Worm (Caenorhabditis elegans) whole organism, L2 larva: Measurements from ENCODE around the gene smrd-1.

Source experiments
- C34F6.9 ChIP-seq: fragments of 150-350 bp; optimal IDR thresholded peaks from 2 replicates; lab custom pipeline; 2014; ENCODE audit warnings: missing biosample characterization, missing genetic modification characterization
- F13H6.1 ChIP-seq: sonication (generic microtip); optimal IDR thresholded peaks from 2 replicates; lab custom pipeline; 2016; ENCODE audit warnings: missing genetic modification characterization, missing compliant biosample characterization
- R02D3.7 ChIP-seq: fragments of 150-350 bp; optimal IDR thresholded peaks from 2 replicates; lab custom pipeline; 2014; ENCODE audit warnings: missing biosample characterization, missing genetic modification characterization
- Y55F3AM.14 ChIP-seq: fragments of 200-800 bp; sonication (Bioruptor generic); optimal IDR thresholded peaks from 2 replicates; lab custom pipeline; 2018; ENCODE audit warnings: mild to moderate bottlenecking, missing genetic modification characterization, missing compliant biosample characterization
- ZK546.5 ChIP-seq: sonication (generic microtip); optimal IDR thresholded peaks from 2 replicates; lab custom pipeline; 2017; ENCODE audit warnings: missing biosample characterization, missing genetic modification characterization
- aly-2 ChIP-seq: fragments of 150-350 bp; optimal IDR thresholded peaks from 2 replicates; lab custom pipeline; 2014; ENCODE audit warnings: missing biosample characterization, missing genetic modification characterization
- ama-1 ChIP-seq: fragments of 150-350 bp; optimal IDR thresholded peaks from 2 replicates; lab custom pipeline; 2018; ENCODE audit warnings: inconsistent platforms
- blmp-1 ChIP-seq: sonication (generic microtip); optimal IDR thresholded peaks from 2 replicates; lab custom pipeline; 2017; ENCODE audit warnings: missing genetic modification characterization, mild to moderate bottlenecking, missing compliant biosample characterization, antibody characterized with exemption, moderate library complexity; ENCODE audit not compliant: insufficient read depth
- ceh-16 ChIP-seq: fragments of 150-350 bp; optimal IDR thresholded peaks from 2 replicates; lab custom pipeline; 2014; ENCODE audit warnings: missing biosample characterization, missing genetic modification characterization
- ceh-82 ChIP-seq: fragments of 150-350 bp; optimal IDR thresholded peaks from 2 replicates; lab custom pipeline; 2014; ENCODE audit warnings: missing biosample characterization, missing genetic modification characterization
- crh-2 ChIP-seq: sonication (generic microtip); optimal IDR thresholded peaks from 2 replicates; lab custom pipeline; 2017; ENCODE audit warnings: missing biosample characterization, missing genetic modification characterization
- dmd-4 ChIP-seq: sonication (generic microtip); optimal IDR thresholded peaks from 2 replicates; lab custom pipeline; 2017; ENCODE audit warnings: missing biosample characterization, missing genetic modification characterization
- egl-27 ChIP-seq: sonication (generic microtip); optimal IDR thresholded peaks from 3 replicates; lab custom pipeline; 2017; ENCODE audit warnings: missing biosample characterization, missing genetic modification reagents, missing genetic modification characterization
- elt-1 ChIP-seq: fragments of 150-350 bp; optimal IDR thresholded peaks from 2 replicates; lab custom pipeline; 2014; ENCODE audit warnings: missing biosample characterization, missing genetic modification characterization
- elt-3 ChIP-seq: sonication (generic microtip); optimal IDR thresholded peaks from 2 replicates; lab custom pipeline; 2017; ENCODE audit warnings: missing biosample characterization, missing genetic modification characterization
- fos-1 ChIP-seq: fragments of 150-350 bp; optimal IDR thresholded peaks from 2 replicates; lab custom pipeline; 2014; ENCODE audit warnings: missing biosample characterization, missing genetic modification characterization
- gmeb-1 ChIP-seq: fragments of 150-350 bp; optimal IDR thresholded peaks from 2 replicates; lab custom pipeline; 2014; ENCODE audit warnings: missing biosample characterization, missing genetic modification characterization
- lin-11 ChIP-seq: fragments of 150-350 bp; sonication (generic microtip); optimal IDR thresholded peaks from 2 replicates; lab custom pipeline; 2014; ENCODE audit warnings: missing biosample characterization, missing genetic modification characterization, inconsistent platforms, mixed read lengths
- lin-13 ChIP-seq: fragments of 150-350 bp; optimal IDR thresholded peaks from 2 replicates; lab custom pipeline; 2014; ENCODE audit warnings: missing biosample characterization, missing genetic modification reagents, missing genetic modification characterization
- lin-39 ChIP-seq: fragments of 150-350 bp; optimal IDR thresholded peaks from 2 replicates; lab custom pipeline; 2014; ENCODE audit warnings: missing biosample characterization, missing genetic modification reagents, missing genetic modification characterization
- lsy-2 ChIP-seq, 2 experiments: fragments of 150-350 bp in 1 of 2; sonication (generic microtip) in 1 of 2; optimal IDR thresholded peaks; 2 replicates each; lab custom pipeline; 2014 to 2017; ENCODE audit warnings: missing biosample characterization in 2 of 2, missing genetic modification characterization in 2 of 2
- mab-5 ChIP-seq: fragments of 150-350 bp; optimal IDR thresholded peaks from 2 replicates; lab custom pipeline; 2014; ENCODE audit warnings: missing biosample characterization, missing genetic modification characterization
- mbf-1 ChIP-seq: sonication (generic microtip); optimal IDR thresholded peaks from 2 replicates; lab custom pipeline; 2017; ENCODE audit warnings: missing biosample characterization, missing genetic modification characterization
- mdl-1 ChIP-seq, 2 experiments: fragments of 150-350 bp in 1 of 2; sonication (generic microtip) in 1 of 2; optimal IDR thresholded peaks; 2 replicates each; lab custom pipeline; 2017; ENCODE audit warnings: missing biosample characterization in 2 of 2, missing genetic modification characterization in 2 of 2
- nhr-10 ChIP-seq: sonication (generic microtip); optimal IDR thresholded peaks from 2 replicates; lab custom pipeline; 2017; ENCODE audit warnings: missing biosample characterization, missing genetic modification characterization
- nhr-11 ChIP-seq: fragments of 150-350 bp; optimal IDR thresholded peaks from 2 replicates; lab custom pipeline; 2014; ENCODE audit warnings: missing biosample characterization, missing genetic modification characterization
- nhr-12 ChIP-seq: fragments of 150-350 bp; optimal IDR thresholded peaks from 2 replicates; lab custom pipeline; 2014; ENCODE audit warnings: missing biosample characterization, missing genetic modification characterization
- nhr-129 ChIP-seq: fragments of 150-350 bp; optimal IDR thresholded peaks from 2 replicates; lab custom pipeline; 2014; ENCODE audit warnings: missing biosample characterization, missing genetic modification characterization
- nhr-21 ChIP-seq: fragments of 150-350 bp; optimal IDR thresholded peaks from 2 replicates; lab custom pipeline; 2014; ENCODE audit warnings: missing biosample characterization, missing genetic modification characterization
- nhr-23 ChIP-seq: fragments of 150-350 bp; optimal IDR thresholded peaks from 2 replicates; lab custom pipeline; 2014; ENCODE audit warnings: missing biosample characterization, missing genetic modification reagents, missing genetic modification characterization
- nhr-237 ChIP-seq: fragments of 150-350 bp; optimal IDR thresholded peaks from 2 replicates; lab custom pipeline; 2014; ENCODE audit warnings: missing biosample characterization, missing genetic modification characterization
- nhr-25 ChIP-seq: fragments of 150-350 bp; sonication (generic microtip); optimal IDR thresholded peaks from 3 replicates; lab custom pipeline; 2014; ENCODE audit warnings: missing biosample characterization, missing genetic modification characterization
- nhr-6 ChIP-seq: fragments of 150-350 bp; optimal IDR thresholded peaks from 2 replicates; lab custom pipeline; 2014; ENCODE audit warnings: missing biosample characterization, missing genetic modification characterization
- nhr-77 ChIP-seq: fragments of 150-350 bp; optimal IDR thresholded peaks from 2 replicates; lab custom pipeline; 2014; ENCODE audit warnings: missing biosample characterization, missing genetic modification characterization
- peb-1 ChIP-seq: fragments of 150-350 bp; optimal IDR thresholded peaks from 2 replicates; lab custom pipeline; 2014; ENCODE audit warnings: missing biosample characterization, missing genetic modification characterization
- sem-4 ChIP-seq: fragments of 150-350 bp; optimal IDR thresholded peaks from 2 replicates; lab custom pipeline; 2014; ENCODE audit warnings: missing biosample characterization, missing genetic modification reagents, missing genetic modification characterization
- skn-1 ChIP-seq: sonication (generic microtip); optimal IDR thresholded peaks from 2 replicates; lab custom pipeline; 2017; ENCODE audit warnings: missing biosample characterization, missing genetic modification characterization
- sma-3 ChIP-seq: sonication (generic microtip); optimal IDR thresholded peaks from 2 replicates; lab custom pipeline; 2016; ENCODE audit warnings: missing genetic modification reagents, missing genetic modification characterization, missing compliant biosample characterization
- sma-9 ChIP-seq, 2 experiments: fragments of 150-350 bp in 1 of 2; sonication (generic microtip) in 1 of 2; optimal IDR thresholded peaks; 2 replicates each; lab custom pipeline; 2014 to 2016; ENCODE audit warnings: missing genetic modification characterization in 2 of 2, mild to moderate bottlenecking in 1 of 2, missing biosample characterization in 1 of 2, missing compliant biosample characterization in 1 of 2, missing genetic modification reagents in 1 of 2, moderate library complexity in 1 of 2
- snpc-4 ChIP-seq: fragments of 150-350 bp; optimal IDR thresholded peaks from 2 replicates; lab custom pipeline; 2014; ENCODE audit warnings: missing biosample characterization, missing genetic modification characterization
- unc-39 ChIP-seq: fragments of 150-350 bp; optimal IDR thresholded peaks from 2 replicates; lab custom pipeline; 2014; ENCODE audit warnings: missing biosample characterization, missing genetic modification characterization
- unc-55 ChIP-seq: fragments of 150-350 bp; sonication (generic microtip); optimal IDR thresholded peaks from 3 replicates; lab custom pipeline; 2014; ENCODE audit warnings: missing biosample characterization, missing genetic modification reagents, missing genetic modification characterization
- unc-62 ChIP-seq: fragments of 150-350 bp; optimal IDR thresholded peaks from 2 replicates; lab custom pipeline; 2014; ENCODE audit warnings: missing biosample characterization, missing genetic modification reagents, missing genetic modification characterization
- zag-1 ChIP-seq: fragments of 150-350 bp; optimal IDR thresholded peaks from 2 replicates; lab custom pipeline; 2014; ENCODE audit warnings: missing biosample characterization, missing genetic modification characterization
- ztf-1 ChIP-seq: fragments of 200-800 bp; sonication (Bioruptor generic); conservative IDR thresholded peaks from 2 replicates; pipeline ENCODE4 v1.3.6; 2022; ENCODE audit warnings: missing genetic modification characterization, missing compliant biosample characterization
- ztf-11 ChIP-seq: sonication (generic microtip); optimal IDR thresholded peaks from 2 replicates; lab custom pipeline; 2017; ENCODE audit warnings: missing biosample characterization, missing genetic modification characterization
- ztf-4 ChIP-seq: fragments of 150-350 bp; optimal IDR thresholded peaks from 2 replicates; lab custom pipeline; 2014; ENCODE audit warnings: missing biosample characterization, missing genetic modification characterization

The smrd-1 gene

DNA sequence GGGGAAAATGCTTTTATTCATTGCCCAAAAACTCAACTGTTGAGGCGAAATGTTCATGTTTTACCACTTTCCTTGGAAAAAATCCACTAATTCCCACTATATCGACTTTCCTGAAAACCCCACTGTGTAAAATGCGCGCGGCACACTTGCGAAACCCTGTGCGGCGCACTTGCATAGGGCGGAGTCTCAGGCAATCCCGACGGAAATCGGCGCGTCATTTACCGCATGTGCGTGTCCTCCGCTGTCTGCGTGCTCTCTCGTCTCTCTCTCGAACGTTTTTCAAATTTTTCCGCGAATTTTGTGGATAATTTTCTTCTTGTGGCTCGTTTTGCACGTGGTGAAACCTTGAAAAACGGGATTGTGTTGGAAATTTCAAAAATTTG lies 25.4 kb upstream of the smrd-1 start, which contains the start of gene atx-2 (continued):
- peak; percentile 35 for TF ChIP-seq ztf-11
- TF ChIP-seq ZK546.5 (tag; lab: Kevin White, UChicago) = no peak
- TF ChIP-seq lsy-2 (tag; optimal IDR thresholded peaks at IDR 0.05; lab: Kevin White, UChicago) = peak; percentile 68 to 81
- TF ChIP-seq elt-1 (tag; lab: Kevin White, UChicago) = no peak
- TF ChIP-seq nhr-237 = no peak
- TF ChIP-seq lin-13 (GFP tag; lab: Kevin White, UChicago) = peak; percentile 82
- TF ChIP-seq ztf-1 (GFP tag; lab: Robert Waterston, UW) = no peak
- peak; percentile 27 for TF ChIP-seq snpc-4
- no peak for TF ChIP-seq nhr-77 (tag; lab: Kevin White, UChicago)
- no peak for TF ChIP-seq mbf-1 (tag; lab: Kevin White, UChicago)
- no peak for TF ChIP-seq elt-3 (tag; lab: Kevin White, UChicago)
- TF ChIP-seq peb-1 (tag; lab: Kevin White, UChicago) = no peak
- peak; percentile 91 for TF ChIP-seq unc-55 (GFP tag; lab: Kevin White, UChicago)
- TF ChIP-seq aly-2 (tag; lab: Kevin White, UChicago) = no peak
- peak; percentile 48 for TF ChIP-seq nhr-21
- TF ChIP-seq nhr-129 (tag; lab: Kevin White, UChicago) = peak; percentile 81
- TF ChIP-seq crh-2 (tag; lab: Kevin White, UChicago) = peak; percentile 77
- peak; percentile 81 for TF ChIP-seq gmeb-1 (tag; lab: Kevin White, UChicago)
- peak; percentile 16 for TF ChIP-seq ceh-16 (tag; lab: Kevin White, UChicago)
- TF ChIP-seq sem-4 (tag; lab: Kevin White, UChicago) = peak; percentile 73
- peak; percentile 22 for TF ChIP-seq skn-1 (tag; lab: Kevin White, UChicago)
- TF ChIP-seq, all 48 proteins: peak for 28

- TF ChIP-seq ama-1 (lab: Kevin White, UChicago) = no peak
- TF ChIP-seq elt-1 (tag; lab: Kevin White, UChicago) = no peak
- no peak for TF ChIP-seq aly-2 (tag; lab: Kevin White, UChicago)
- no peak for TF ChIP-seq unc-39 (tag; lab: Kevin White, UChicago)
- peak; percentile 57 for TF ChIP-seq egl-27
- peak; percentile 90 for TF ChIP-seq sma-9 (GFP tag; optimal IDR thresholded peaks at IDR 0.05; lab: Kevin White, UChicago)
- no peak for TF ChIP-seq sma-9 (tag; optimal IDR thresholded peaks at IDR 0.05; lab: Kevin White, UChicago)
- TF ChIP-seq dmd-4 (tag; lab: Kevin White, UChicago) = no peak
- no peak for TF ChIP-seq nhr-10 (tag; lab: Kevin White, UChicago)
- TF ChIP-seq nhr-25 (tag; lab: Kevin White, UChicago) = no peak
- peak; percentile 58 for TF ChIP-seq ZK546.5 (tag; lab: Kevin White, UChicago)
- TF ChIP-seq nhr-6 (tag; lab: Kevin White, UChicago) = peak; percentile 83
- TF ChIP-seq ceh-16 (tag; lab: Kevin White, UChicago) = no peak
- peak; percentile 77 for TF ChIP-seq F13H6.1 (tag; lab: Kevin White, UChicago)
- TF ChIP-seq lsy-2 (tag; optimal IDR thresholded peaks at IDR 0.05; lab: Kevin White, UChicago) = peak; percentile 70 to 93
- no peak for TF ChIP-seq lin-13 (GFP tag; lab: Kevin White, UChicago)
- TF ChIP-seq fos-1 (tag; lab: Kevin White, UChicago) = peak; percentile 80
- TF ChIP-seq C34F6.9 (tag; lab: Kevin White, UChicago) = peak; percentile 97
- peak; percentile 1 to 4 for TF ChIP-seq mdl-1 (tag; optimal IDR thresholded peaks at IDR 0.05; lab: Kevin White, UChicago)
- no peak for TF ChIP-seq unc-62 (GFP tag; lab: Kevin White, UChicago)
- peak; percentile 81 for TF ChIP-seq nhr-21
- peak; percentile 88 for TF ChIP-seq mab-5 (tag; lab: Kevin White, UChicago)
- no peak for TF ChIP-seq ztf-1 (GFP tag; lab: Robert Waterston, UW)
- no peak for TF ChIP-seq lin-11 (tag; lab: Kevin White, UChicago)
- no peak for TF ChIP-seq lin-39 (tag; lab: Kevin White, UChicago)
- peak; percentile 95 for TF ChIP-seq crh-2 (tag; lab: Kevin White, UChicago)
- no peak for TF ChIP-seq Y55F3AM.14
- peak; percentile 96 for TF ChIP-seq sma-3 (GFP tag; lab: Kevin White, UChicago)
- TF ChIP-seq unc-55 (GFP tag; lab: Kevin White, UChicago) = peak; percentile 96
- no peak for TF ChIP-seq ztf-4
- TF ChIP-seq zag-1 = peak; percentile 48
- TF ChIP-seq nhr-237 = peak; percentile 46
- TF ChIP-seq nhr-11 (tag; lab: Kevin White, UChicago) = peak; percentile 11
- peak; percentile 84 for TF ChIP-seq gmeb-1 (tag; lab: Kevin White, UChicago)
- no peak for TF ChIP-seq ceh-82 (tag; lab: Kevin White, UChicago)
- no peak for TF ChIP-seq mbf-1 (tag; lab: Kevin White, UChicago)
- peak; percentile 81 for TF ChIP-seq nhr-129 (tag; lab: Kevin White, UChicago)
- TF ChIP-seq R02D3.7 (tag; lab: Kevin White, UChicago) = peak; percentile 41
- peak; percentile 41 for TF ChIP-seq nhr-77 (tag; lab: Kevin White, UChicago)
- no peak for TF ChIP-seq elt-3 (tag; lab: Kevin White, UChicago)
- no peak for TF ChIP-seq nhr-12 (tag; lab: Kevin White, UChicago)
- TF ChIP-seq skn-1 (tag; lab: Kevin White, UChicago) = peak; percentile 95
- TF ChIP-seq nhr-23 (tag; lab: Kevin White, UChicago) = no peak
- TF ChIP-seq sem-4 (tag; lab: Kevin White, UChicago) = peak; percentile 82
- no peak for TF ChIP-seq ztf-11
- TF ChIP-seq snpc-4 = peak; percentile 50
- peak; percentile 24 for TF ChIP-seq blmp-1
Measured at ce11 chrIII:10460427-10461163, 24.8 kb upstream of the smrd-1 start, which contains the start of gene ecps-1. Gene ecps-1 (minus strand): TSS chrIII:10460551.
